Fruit fly (Drosophila melanogaster): ENCODE results near the gene MED11.

The MED11 gene

DNA sequence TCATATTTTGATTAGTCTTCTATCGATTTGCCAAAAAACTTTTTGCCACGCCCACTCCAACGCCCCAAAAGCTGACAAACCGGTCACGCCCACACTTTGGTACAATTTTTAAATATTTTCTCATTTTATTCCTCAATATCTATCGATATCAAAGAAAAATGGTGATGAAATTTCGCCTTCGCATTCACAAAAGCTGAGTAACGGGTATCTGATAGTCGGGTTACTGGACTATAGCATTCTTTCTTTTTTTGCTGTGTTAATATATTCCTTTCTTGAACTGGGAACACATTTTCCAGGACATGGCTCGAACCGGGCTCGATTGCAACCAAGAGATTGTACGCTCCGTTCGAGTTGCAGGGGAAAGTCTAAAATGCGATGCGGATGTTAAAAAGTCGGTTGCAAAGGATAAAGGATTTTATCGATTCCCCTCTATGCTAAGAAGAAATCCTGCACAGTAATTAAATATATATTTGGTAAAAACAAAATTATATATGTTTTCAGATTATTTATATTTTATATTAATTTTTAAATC lies 2.7 kb upstream of the MED11 start (continued):
- TF ChIP-seq sim (GFP tag; IDR thresholded peaks at IDR 0.05): no peak
- TF ChIP-seq CG5180 (GFP tag; optimal IDR thresholded peaks at IDR 0.05): peak; percentile 96
- no peak for TF ChIP-seq NK7.1 (GFP tag; optimal IDR thresholded peaks at IDR 0.05)
- TF ChIP-seq dmrt99B (tag; optimal IDR thresholded peaks at IDR 0.05): no peak
- no peak for TF ChIP-seq pho (GFP tag; optimal IDR thresholded peaks at IDR 0.05)
- peak; percentile 75 for TF ChIP-seq CG16813 (GFP tag; IDR thresholded peaks at IDR 0.05; ENCODE audit: partially characterized antibody)
- peak; percentile 71 for TF ChIP-seq Bgb (GFP tag; IDR thresholded peaks at IDR 0.05; ENCODE audit: partially characterized antibody)
- no peak for TF ChIP-seq fu2 (GFP tag; optimal IDR thresholded peaks at IDR 0.05)
- no peak for TF ChIP-seq Elba2 (GFP tag; optimal IDR thresholded peaks at IDR 0.05)
- no peak for TF ChIP-seq CG30403 (GFP tag; optimal IDR thresholded peaks at IDR 0.05)
- TF ChIP-seq amos (GFP tag; IDR thresholded peaks at IDR 0.05; ENCODE audit: partially characterized antibody): peak; percentile 30; the same call in 1 of the 2 replicates
- no peak for TF ChIP-seq Stat92E (GFP tag; optimal IDR thresholded peaks at IDR 0.05)
- no peak for TF ChIP-seq CG14050 (GFP tag; IDR thresholded peaks at IDR 0.05)
- TF ChIP-seq nerfin-2 (GFP tag; IDR thresholded peaks at IDR 0.05; ENCODE audit: partially characterized antibody): peak; percentile 40; the same call in 1 of the 2 replicates
- TF ChIP-seq schlank (tag; optimal IDR thresholded peaks at IDR 0.05): no peak
- TF ChIP-seq CG13424 (tag; optimal IDR thresholded peaks at IDR 0.05): no peak
- no peak for TF ChIP-seq BtbVII (GFP tag; optimal IDR thresholded peaks at IDR 0.05)
- TF ChIP-seq Hsf (GFP tag; optimal IDR thresholded peaks at IDR 0.05): no peak
- TF ChIP-seq crol (GFP tag; IDR thresholded peaks at IDR 0.05): no peak
- no peak for TF ChIP-seq lola (GFP tag; optimal IDR thresholded peaks at IDR 0.05)
- no peak for TF ChIP-seq CG32532 (GFP tag; IDR thresholded peaks at IDR 0.05)
- no peak for TF ChIP-seq CG13624 (GFP tag; optimal IDR thresholded peaks at IDR 0.05)
- no peak for TF ChIP-seq CG1024 (GFP tag; IDR thresholded peaks at IDR 0.05)
- peak; percentile 68; the same call in 2 of the 3 replicates for TF ChIP-seq vnd (GFP tag; IDR thresholded peaks at IDR 0.05; ENCODE audit: partially characterized antibody)
- TF ChIP-seq CG16863 (GFP tag; optimal IDR thresholded peaks at IDR 0.05): no peak
- no peak for TF ChIP-seq ham (GFP tag; IDR thresholded peaks at IDR 0.05)
- no peak for TF ChIP-seq Hmx (GFP tag; optimal IDR thresholded peaks at IDR 0.05)
- TF ChIP-seq tna (GFP tag; IDR thresholded peaks at IDR 0.05; ENCODE audit: partially characterized antibody): peak; percentile 74
- no peak for TF ChIP-seq phol (tag; optimal IDR thresholded peaks at IDR 0.05)
- no peak for TF ChIP-seq Rfx (GFP tag; IDR thresholded peaks at IDR 0.05)
- TF ChIP-seq CG8944 (GFP tag; optimal IDR thresholded peaks at IDR 0.05): no peak
- TF ChIP-seq tup (GFP tag; optimal IDR thresholded peaks at IDR 0.05): no peak
- TF ChIP-seq Hr78 (GFP tag; optimal IDR thresholded peaks at IDR 0.05): no peak
- TF ChIP-seq yki (optimal IDR thresholded peaks at IDR 0.05): no peak
- no peak for TF ChIP-seq CG15696 (tag; optimal IDR thresholded peaks at IDR 0.05)
- no peak for TF ChIP-seq pum (GFP tag; optimal IDR thresholded peaks at IDR 0.05)
- TF ChIP-seq dm (GFP tag; optimal IDR thresholded peaks at IDR 0.05): no peak
- no peak for TF ChIP-seq stc (GFP tag; IDR thresholded peaks at IDR 0.05)
- TF ChIP-seq br (optimal IDR thresholded peaks at IDR 0.05): no peak
- TF ChIP-seq chinmo (GFP tag; IDR thresholded peaks at IDR 0.05; ENCODE audit: partially characterized antibody): 0 out of 4 replicates have a peak, but pooled peaks have one; percentile 11
- no peak for TF ChIP-seq Atf-2 (GFP tag; optimal IDR thresholded peaks at IDR 0.05)
- no peak for TF ChIP-seq CG4730 (GFP tag; IDR thresholded peaks at IDR 0.05)
- no peak for TF ChIP-seq H15 (GFP tag; IDR thresholded peaks at IDR 0.05)
- no peak for TF ChIP-seq Myb (GFP tag; optimal IDR thresholded peaks at IDR 0.05)
- no peak for TF ChIP-seq CG10431 (GFP tag; optimal IDR thresholded peaks at IDR 0.05)
- no peak for TF ChIP-seq Lpt (GFP tag; optimal IDR thresholded peaks at IDR 0.05)
- peak; percentile 39 for TF ChIP-seq sens (GFP tag)
- no peak for TF ChIP-seq CG10209 (GFP tag; optimal IDR thresholded peaks at IDR 0.05)
- TF ChIP-seq cwo (GFP tag; optimal IDR thresholded peaks at IDR 0.05): no peak
- no peak for TF ChIP-seq Ravus (GFP tag; IDR thresholded peaks at IDR 0.05)
- TF ChIP-seq CG10654 (GFP tag; optimal IDR thresholded peaks at IDR 0.05): no peak
